Fruit fly (Drosophila melanogaster) whole organism, pupa: Measurements from ENCODE around the gene dunk.

Source experiments
- CG10348 ChIP-seq: fragments of 200-800 bp; sonication (Bioruptor generic); IDR thresholded peaks from 2 replicates; pipeline ENCODE4 v1.3.6; 2022; ENCODE audit warnings: missing biosample characterization, missing genetic modification characterization
- CG12605 ChIP-seq: fragments of 200-800 bp; sonication (Bioruptor generic); IDR thresholded peaks from 2 replicates; pipeline ENCODE4 v1.3.6; 2022; ENCODE audit warnings: missing biosample characterization, missing genetic modification characterization
- CG13204 ChIP-seq: fragments of 200-800 bp; sonication (Bioruptor generic); optimal IDR thresholded peaks from 2 replicates; lab custom pipeline; 2018; ENCODE audit warnings: missing biosample characterization, mild to moderate bottlenecking, missing genetic modification characterization, moderate library complexity
- CG14655 ChIP-seq: fragments of 200-800 bp; sonication (Bioruptor generic); optimal IDR thresholded peaks from 3 replicates; lab custom pipeline; 2017; ENCODE audit warnings: mild to moderate bottlenecking, missing biosample characterization, missing genetic modification reagents, missing genetic modification characterization
- CG4496 ChIP-seq: fragments of 200-800 bp; sonication (Bioruptor generic); IDR thresholded peaks from 3 replicates; pipeline ENCODE4 v1.3.6; 2022; ENCODE audit warnings: missing biosample characterization, missing genetic modification characterization
- CG9948 ChIP-seq: fragments of 200-800 bp; sonication (Bioruptor generic); optimal IDR thresholded peaks from 2 replicates; lab custom pipeline; 2018; ENCODE audit warnings: missing biosample characterization, mild to moderate bottlenecking, missing genetic modification characterization, moderate library complexity
- D1 ChIP-seq: fragments of 200-800 bp; sonication (Bioruptor generic); optimal IDR thresholded peaks from 2 replicates; lab custom pipeline; 2018; ENCODE audit warnings: missing biosample characterization, mild to moderate bottlenecking, missing genetic modification characterization, moderate library complexity
- EcR ChIP-seq: fragments of 200-800 bp; sonication (Bioruptor generic); optimal IDR thresholded peaks from 3 replicates; lab custom pipeline; 2019; ENCODE audit warnings: missing biosample characterization, missing genetic modification characterization, mild to moderate bottlenecking, moderate library complexity, missing genetic modification reagents
- Ets98B ChIP-seq: fragments of 200-800 bp; sonication (Bioruptor generic); IDR thresholded peaks from 2 replicates; pipeline ENCODE4 v1.3.6; 2022; ENCODE audit warnings: missing biosample characterization, missing genetic modification characterization
- Pif1A ChIP-seq: fragments of 200-800 bp; sonication (Bioruptor generic); optimal IDR thresholded peaks from 3 replicates; lab custom pipeline; 2016; ENCODE audit warnings: missing biosample characterization, missing genetic modification characterization
- Snoo ChIP-seq: fragments of 200-800 bp; sonication (Bioruptor generic); optimal IDR thresholded peaks from 3 replicates; lab custom pipeline; 2017; ENCODE audit warnings: missing biosample characterization, mild to moderate bottlenecking, missing genetic modification characterization, inconsistent platforms
- fd96Ca ChIP-seq: fragments of 200-800 bp; sonication (Bioruptor generic); IDR thresholded peaks from 3 replicates; pipeline ENCODE4 v1.3.6; 2022; ENCODE audit warnings: missing biosample characterization, missing genetic modification characterization
- gl ChIP-seq: fragments of 200-800 bp; sonication (Bioruptor generic); optimal IDR thresholded peaks from 2 replicates; lab custom pipeline; 2018; ENCODE audit warnings: missing biosample characterization, mild to moderate bottlenecking, missing genetic modification characterization

- no peak for TF ChIP-seq EcR (GFP tag; lab: Kevin White, UChicago)
- no peak for TF ChIP-seq gl (tag; lab: Kevin White, UChicago)
- TF ChIP-seq D1 = no peak
- no peak for TF ChIP-seq CG12605 (GFP tag; lab: Robert Waterston, UW)
- TF ChIP-seq CG10348 (GFP tag; lab: Robert Waterston, UW) = no peak
- TF ChIP-seq Snoo (tag; lab: Kevin White, UChicago) = peak; percentile 4
- no peak for TF ChIP-seq fd96Ca (GFP tag; lab: Robert Waterston, UW)
- no peak; the same call in 2 of the 3 replicates for TF ChIP-seq CG4496 (GFP tag; lab: Robert Waterston, UW)
- TF ChIP-seq Ets98B (GFP tag; lab: Robert Waterston, UW) = peak; percentile 29
- no peak for TF ChIP-seq Pif1A (GFP tag; lab: Kevin White, UChicago)
- TF ChIP-seq CG9948 (tag; lab: Kevin White, UChicago) = no peak
- no peak for TF ChIP-seq CG14655 (GFP tag; lab: Kevin White, UChicago)
- TF ChIP-seq CG13204 = no peak
These were observed 17.2 kb downstream of the dunk start for dm6 chr2L:22168559-22169027.
